Worm (Caenorhabditis elegans) whole organism, late embryonic: ENCODE data around the gene nhr-30.

Experiments used
- C08G9.2 ChIP-seq: sonication (generic microtip); optimal IDR thresholded peaks from 2 replicates; lab custom pipeline; 2016; ENCODE audit warnings: mild to moderate bottlenecking, missing genetic modification characterization, moderate library complexity, missing compliant biosample characterization
- K02D7.2 ChIP-seq: sonication (generic microtip); optimal IDR thresholded peaks from 2 replicates; lab custom pipeline; 2017; ENCODE audit warnings: mild to moderate bottlenecking, missing genetic modification characterization, missing compliant biosample characterization
- ama-1 ChIP-seq: fragments of 150-350 bp; optimal IDR thresholded peaks from 2 replicates; lab custom pipeline; 2014
- ceh-14 ChIP-seq: sonication (generic microtip); optimal IDR thresholded peaks from 2 replicates; lab custom pipeline; 2016; ENCODE audit warnings: missing genotype, missing genetic modification characterization, missing compliant biosample characterization
- ceh-19 ChIP-seq: fragments of 200-800 bp; sonication (Bioruptor generic); optimal IDR thresholded peaks from 2 replicates; lab custom pipeline; 2018; ENCODE audit warnings: mild to moderate bottlenecking, missing genetic modification characterization, missing compliant biosample characterization
- ceh-22 ChIP-seq: sonication (generic microtip); optimal IDR thresholded peaks from 2 replicates; lab custom pipeline; 2017; ENCODE audit warnings: missing biosample characterization, missing genetic modification characterization
- ceh-24 ChIP-seq: sonication (generic microtip); optimal IDR thresholded peaks from 2 replicates; lab custom pipeline; 2016; ENCODE audit warnings: mild to moderate bottlenecking, missing genetic modification characterization, missing compliant biosample characterization
- ceh-30 ChIP-seq: fragments of 150-350 bp; optimal IDR thresholded peaks from 2 replicates; lab custom pipeline; 2014; ENCODE audit warnings: missing biosample characterization, missing genetic modification characterization
- ceh-31 ChIP-seq: sonication (generic microtip); optimal IDR thresholded peaks from 2 replicates; lab custom pipeline; 2016; ENCODE audit warnings: missing genetic modification characterization, missing compliant biosample characterization
- ceh-34 ChIP-seq: sonication (generic microtip); optimal IDR thresholded peaks from 2 replicates; lab custom pipeline; 2016; ENCODE audit warnings: mild to moderate bottlenecking, missing genetic modification characterization, missing compliant biosample characterization
- ceh-45 ChIP-seq: fragments of 200-800 bp; sonication (Bioruptor generic); IDR thresholded peaks from 2 replicates; pipeline ENCODE4 v1.3.6; 2022; ENCODE audit warnings: missing genetic modification reagents, missing genetic modification characterization, missing compliant biosample characterization
- ceh-9 ChIP-seq: sonication (generic microtip); optimal IDR thresholded peaks from 2 replicates; lab custom pipeline; 2016; ENCODE audit warnings: mild to moderate bottlenecking, missing genetic modification characterization, inconsistent platforms, missing compliant biosample characterization
- dmd-4 ChIP-seq: sonication (generic microtip); optimal IDR thresholded peaks from 2 replicates; lab custom pipeline; 2016; ENCODE audit warnings: borderline replicate concordance, missing genetic modification characterization, missing compliant biosample characterization
- elt-2 ChIP-seq: sonication (generic microtip); optimal IDR thresholded peaks from 2 replicates; lab custom pipeline; 2016; ENCODE audit warnings: missing genetic modification reagents, missing genetic modification characterization, missing compliant biosample characterization
- elt-4 ChIP-seq: sonication (generic microtip); optimal IDR thresholded peaks from 2 replicates; lab custom pipeline; 2016; ENCODE audit warnings: missing genetic modification characterization, missing compliant biosample characterization
- ets-4 ChIP-seq: sonication (generic microtip); optimal IDR thresholded peaks from 2 replicates; lab custom pipeline; 2016; ENCODE audit warnings: missing genetic modification characterization, missing compliant biosample characterization
- fax-1 ChIP-seq: sonication (generic microtip); optimal IDR thresholded peaks from 2 replicates; lab custom pipeline; 2016; ENCODE audit warnings: missing genotype, missing genetic modification characterization, missing compliant biosample characterization
- hlh-30 ChIP-seq: sonication (generic microtip); optimal IDR thresholded peaks from 2 replicates; lab custom pipeline; 2017; ENCODE audit warnings: antibody characterized with exemption, missing genetic modification characterization, missing compliant biosample characterization; ENCODE audit not compliant: insufficient read depth
- hlh-6 ChIP-seq: sonication (generic microtip); optimal IDR thresholded peaks from 2 replicates; lab custom pipeline; 2016; ENCODE audit warnings: missing genotype, missing genetic modification characterization, missing compliant biosample characterization
- hlh-8 ChIP-seq: sonication (generic microtip); optimal IDR thresholded peaks from 2 replicates; lab custom pipeline; 2016; ENCODE audit warnings: missing genotype, missing genetic modification characterization, missing compliant biosample characterization
- lin-11 ChIP-seq: fragments of 200-800 bp; sonication (Bioruptor generic); optimal IDR thresholded peaks from 2 replicates; lab custom pipeline; 2018; ENCODE audit warnings: mild to moderate bottlenecking, missing genetic modification characterization, missing compliant biosample characterization
- madf-2 ChIP-seq: sonication (generic microtip); optimal IDR thresholded peaks from 2 replicates; lab custom pipeline; 2017; ENCODE audit warnings: missing genetic modification characterization, missing compliant biosample characterization
- mec-3 ChIP-seq: sonication (generic microtip); optimal IDR thresholded peaks from 2 replicates; lab custom pipeline; 2016; ENCODE audit warnings: borderline replicate concordance, missing genetic modification characterization, missing compliant biosample characterization
- nhr-11 ChIP-seq: fragments of 150-350 bp; optimal IDR thresholded peaks from 2 replicates; lab custom pipeline; 2014; ENCODE audit warnings: missing biosample characterization, missing genetic modification characterization
- nhr-232 ChIP-seq: sonication (generic microtip); optimal IDR thresholded peaks from 2 replicates; lab custom pipeline; 2016; ENCODE audit warnings: missing genetic modification characterization, missing compliant biosample characterization
- odd-2 ChIP-seq: sonication (generic microtip); optimal IDR thresholded peaks from 2 replicates; lab custom pipeline; 2017; ENCODE audit warnings: antibody characterized with exemption, mild to moderate bottlenecking, missing genetic modification characterization, missing compliant biosample characterization
- pha-2 ChIP-seq: sonication (generic microtip); optimal IDR thresholded peaks from 2 replicates; lab custom pipeline; 2017; ENCODE audit warnings: mild to moderate bottlenecking, missing genetic modification characterization, missing compliant biosample characterization
- pha-4 ChIP-seq: fragments of 150-350 bp; optimal IDR thresholded peaks from 2 replicates; lab custom pipeline; 2018; ENCODE audit warnings: missing biosample characterization, missing genetic modification reagents, missing genetic modification characterization
- pros-1 ChIP-seq: fragments of 150-350 bp; optimal IDR thresholded peaks from 2 replicates; lab custom pipeline; 2014; ENCODE audit warnings: missing biosample characterization, missing genetic modification reagents, missing genetic modification characterization
- sdc-2 ChIP-seq: sonication (generic microtip); optimal IDR thresholded peaks from 2 replicates; lab custom pipeline; 2016; ENCODE audit warnings: missing genotype, missing genetic modification characterization, missing compliant biosample characterization
- syd-9 ChIP-seq: sonication (generic microtip); optimal IDR thresholded peaks from 2 replicates; lab custom pipeline; 2016; ENCODE audit warnings: mild to moderate bottlenecking, missing genetic modification characterization, moderate library complexity, missing compliant biosample characterization
- tbx-2 ChIP-seq: sonication (generic microtip); optimal IDR thresholded peaks from 2 replicates; lab custom pipeline; 2016; ENCODE audit warnings: missing genetic modification characterization, missing compliant biosample characterization
- unc-3 ChIP-seq, 2 experiments: fragments of 200-800 bp in 1 of 2; sonication (Bioruptor generic) in 1 of 2; sonication (generic microtip) in 1 of 2; conservative IDR thresholded peaks in 1 of 2; optimal IDR thresholded peaks in 1 of 2; 2 replicates each; pipeline versions ENCODE4 v1.3.6 to Lab custom; 2016 to 2022; ENCODE audit warnings: missing compliant biosample characterization in 2 of 2, missing genetic modification characterization in 2 of 2, missing genetic modification reagents in 1 of 2
- unc-55 ChIP-seq: sonication (generic microtip); optimal IDR thresholded peaks from 2 replicates; lab custom pipeline; 2017; ENCODE audit warnings: missing biosample characterization, missing genetic modification reagents, missing genetic modification characterization
- unc-86 ChIP-seq: sonication (generic microtip); optimal IDR thresholded peaks from 2 replicates; lab custom pipeline; 2016; ENCODE audit warnings: missing genetic modification characterization, missing compliant biosample characterization
- zip-5 ChIP-seq: sonication (generic microtip); optimal IDR thresholded peaks from 2 replicates; lab custom pipeline; 2016; ENCODE audit warnings: missing genetic modification characterization, missing compliant biosample characterization
- ztf-16 ChIP-seq: sonication (generic microtip); optimal IDR thresholded peaks from 2 replicates; lab custom pipeline; 2017; ENCODE audit warnings: missing genetic modification characterization, missing compliant biosample characterization

nhr-30 gene

ce11 chrV:9013765-9014164 is 31.2 kb upstream of the nhr-30 start, which contains the start of gene srh-201:
srh-201 (minus strand) TSS chrV:9013865.
- TF ChIP-seq madf-2 (tag; lab: Kevin White, UChicago) (no peak), ceh-24 (tag; lab: Kevin White, UChicago) (no peak), ceh-45 (no peak), nhr-11 (tag; lab: Kevin White, UChicago) (no peak), ceh-19 (no peak), pha-2 (tag; lab: Kevin White, UChicago) (no peak), mec-3 (no peak), syd-9 (tag; lab: Kevin White, UChicago) (no peak), unc-55 (GFP tag; lab: Kevin White, UChicago) (no peak), pha-4 (tag; lab: Kevin White, UChicago) (no peak)

DNA sequence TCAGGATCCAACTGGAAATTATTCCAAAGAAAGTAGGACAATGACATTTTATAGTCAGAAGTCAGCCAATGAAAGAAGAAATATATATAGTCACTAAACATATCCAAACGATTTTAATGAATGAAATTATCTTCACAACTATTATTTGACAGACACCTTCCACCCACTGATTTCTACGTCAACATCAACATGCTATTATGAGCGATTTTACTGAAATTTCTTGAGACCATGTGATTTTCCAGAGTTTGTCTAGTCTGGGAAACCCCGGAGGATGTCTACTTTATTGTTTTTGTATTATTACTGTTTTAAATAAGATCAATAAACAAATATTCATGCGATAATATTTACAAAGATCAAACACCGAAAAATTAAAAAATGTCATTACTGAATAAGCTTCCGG is 29.4 kb upstream of the nhr-30 start, which contains the start of gene srt-18:
TSS of gene srt-18 (minus strand) at position 101 of the 400 bp plus-strand sequence.
- no peak for TF ChIP-seq ceh-45
- no peak for TF ChIP-seq nhr-232 (tag; lab: Kevin White, UChicago)
- TF ChIP-seq syd-9 (tag; lab: Kevin White, UChicago), result no peak
- no peak for TF ChIP-seq pros-1 (tag; lab: Kevin White, UChicago)
- no peak for TF ChIP-seq sdc-2 (tag; lab: Kevin White, UChicago)

- TF ChIP-seq C08G9.2 (no peak), K02D7.2 (tag; lab: Kevin White, UChicago) (no peak), hlh-30 (tag; lab: Kevin White, UChicago) (no peak), ceh-34 (tag; lab: Kevin White, UChicago) (no peak), elt-4 (tag; lab: Kevin White, UChicago) (no peak), pros-1 (tag; lab: Kevin White, UChicago) (no peak), ceh-30 (tag; lab: Kevin White, UChicago) (no peak), dmd-4 (no peak), ama-1 (lab: Kevin White, UChicago) (no peak), lin-11 (no peak), ceh-31 (tag; lab: Kevin White, UChicago) (no peak), pha-2 (tag; lab: Kevin White, UChicago) (no peak), odd-2 (tag; lab: Kevin White, UChicago) (no peak), zip-5 (tag; lab: Kevin White, UChicago) (no peak), pha-4 (tag; lab: Kevin White, UChicago) (no peak), ets-4 (tag; lab: Kevin White, UChicago) (no peak), ztf-16 (no peak), sdc-2 (tag; lab: Kevin White, UChicago) (no peak), elt-2 (tag; lab: Kevin White, UChicago) (no peak)
Observed at ce11 chrV:9016479-9016878, 28.5 kb upstream of the nhr-30 start, which contains the start of gene oac-40. oac-40 (plus strand) TSS chrV:9016779.

- TF ChIP-seq ceh-30 (tag; lab: Kevin White, UChicago) (no peak), tbx-2 (no peak), hlh-8 (tag; lab: Kevin White, UChicago) (no peak), ceh-22 (tag; lab: Kevin White, UChicago) (no peak), hlh-6 (tag; lab: Kevin White, UChicago) (no peak), pha-2 (tag; lab: Kevin White, UChicago) (no peak)
- TF ChIP-seq, all 69 proteins: peak for 0
Observed at ce11 chrV:9018871-9019270, 26.1 kb upstream of the nhr-30 start.

DNA sequence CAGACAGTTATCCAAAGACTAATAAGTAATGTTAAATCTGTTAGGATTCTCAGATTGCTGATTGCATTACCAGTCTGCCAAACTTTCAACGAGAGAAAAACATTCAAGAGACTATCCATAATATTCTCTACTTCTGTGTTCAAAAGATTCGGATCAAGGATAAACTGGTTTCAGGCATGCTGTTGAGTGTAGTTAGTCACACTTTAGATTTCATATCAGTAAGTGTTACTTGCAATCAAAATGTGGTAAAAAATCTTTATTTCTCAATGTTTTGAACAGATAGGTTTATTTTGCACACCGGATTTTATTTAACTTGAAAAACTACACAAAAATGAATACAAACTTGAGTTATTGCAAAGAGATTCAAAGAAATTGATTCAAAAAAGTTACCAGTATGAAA is 22.9 kb upstream of the nhr-30 start, which contains the start of gene oac-41:
TSS of gene oac-41 (minus strand) at position 101 of the 400 bp plus-strand sequence.
- TF ChIP-seq ceh-31 (tag; lab: Kevin White, UChicago) (no peak), nhr-11 (tag; lab: Kevin White, UChicago) (no peak), ceh-14 (tag; lab: Kevin White, UChicago) (no peak), unc-3 (GFP tag; conservative IDR thresholded peaks at IDR 0.05; lab: Robert Waterston, UW) (no peak), unc-3 (tag; optimal IDR thresholded peaks at IDR 0.05; lab: Kevin White, UChicago) (no peak), ets-4 (tag; lab: Kevin White, UChicago) (no peak), ceh-9 (no peak), unc-86 (tag; lab: Kevin White, UChicago) (no peak), hlh-30 (tag; lab: Kevin White, UChicago) (no peak), pros-1 (tag; lab: Kevin White, UChicago) (no peak), fax-1 (tag; lab: Kevin White, UChicago) (no peak)
